Worm (Caenorhabditis elegans): ENCODE results near the gene C18A11.4.

ce11 chrX:7998942-7999341 lies 46.4 kb upstream of the C18A11.4 start:
- TF ChIP-seq ama-1 (optimal IDR thresholded peaks at IDR 0.05): no peak
- TF ChIP-seq ama-1 (GFP tag; optimal IDR thresholded peaks at IDR 0.05): no peak
- TF ChIP-seq nhr-179 (tag; optimal IDR thresholded peaks at IDR 0.05): no peak
- no peak for TF ChIP-seq T07F8.4 (tag; optimal IDR thresholded peaks at IDR 0.05)
